Worm (Caenorhabditis elegans): ENCODE measurements around the gene clec-132.

Gene clec-132

ce11 chrII:3547282-3547681 lies 29.6 kb upstream of the clec-132 start (continued):
- TF ChIP-seq pros-1 (tag; optimal IDR thresholded peaks at IDR 0.05), result no peak
- TF ChIP-seq nfya-1 (tag; optimal IDR thresholded peaks at IDR 0.05), result peak; percentile 37
- no peak for TF ChIP-seq dmd-4 (tag; optimal IDR thresholded peaks at IDR 0.05; ENCODE audit: borderline replicate concordance)
- no peak for TF ChIP-seq gmeb-2 (tag; optimal IDR thresholded peaks at IDR 0.05)
- TF ChIP-seq hlh-15 (tag; optimal IDR thresholded peaks at IDR 0.05), result no peak
- TF ChIP-seq pha-4 (tag; optimal IDR thresholded peaks at IDR 0.05), result no peak
- no peak for TF ChIP-seq unc-55 (GFP tag; optimal IDR thresholded peaks at IDR 0.05)
- TF ChIP-seq ceh-48 (tag; optimal IDR thresholded peaks at IDR 0.05), result peak; percentile 39
- TF ChIP-seq dve-1 (tag; optimal IDR thresholded peaks at IDR 0.05), result no peak
- TF ChIP-seq hlh-13 (GFP tag; optimal IDR thresholded peaks at IDR 0.05), result no peak
- TF ChIP-seq pqm-1 (tag; optimal IDR thresholded peaks at IDR 0.05), result no peak
- no peak for TF ChIP-seq ztf-16 (tag; optimal IDR thresholded peaks at IDR 0.05)
- no peak for TF ChIP-seq T23F11.4 (GFP tag; optimal IDR thresholded peaks at IDR 0.05)
- no peak for TF ChIP-seq ama-1 (optimal IDR thresholded peaks at IDR 0.05)

- TF ChIP-seq fax-1 (tag; optimal IDR thresholded peaks at IDR 0.05), result no peak
- no peak for TF ChIP-seq K02D7.2 (tag; optimal IDR thresholded peaks at IDR 0.05)
- no peak for TF ChIP-seq pax-1 (tag; optimal IDR thresholded peaks at IDR 0.05)
- TF ChIP-seq sox-2 (GFP tag; IDR thresholded peaks at IDR 0.05), result no peak
- TF ChIP-seq zip-5 (tag; optimal IDR thresholded peaks at IDR 0.05), result no peak
- TF ChIP-seq unc-55 (GFP tag; optimal IDR thresholded peaks at IDR 0.05), result no peak
- no peak for TF ChIP-seq rnt-1 (tag; optimal IDR thresholded peaks at IDR 0.05)
- TF ChIP-seq pha-2 (tag; optimal IDR thresholded peaks at IDR 0.05), result no peak
- TF ChIP-seq pros-1 (tag; optimal IDR thresholded peaks at IDR 0.05), result no peak
- TF ChIP-seq ceh-45 (GFP tag; IDR thresholded peaks at IDR 0.05), result no peak
- TF ChIP-seq hlh-30 (tag; optimal IDR thresholded peaks at IDR 0.05; ENCODE audit: insufficient read depth), result no peak
- no peak for TF ChIP-seq unc-42 (tag; optimal IDR thresholded peaks at IDR 0.05)
- TF ChIP-seq ref-2 (tag; optimal IDR thresholded peaks at IDR 0.05), result no peak
- no peak for TF ChIP-seq C38D4.7 (GFP tag; optimal IDR thresholded peaks at IDR 0.05)
These were observed 26.5 kb upstream of the clec-132 start, which contains the start of gene W10G11.19 for ce11 chrII:3550352-3550751. W10G11.19 (plus strand) TSS chrII:3550652.

- TF ChIP-seq dve-1 (tag; optimal IDR thresholded peaks at IDR 0.05) (no peak), ceh-2 (tag; optimal IDR thresholded peaks at IDR 0.05) (peak; percentile 4), ceh-6 (GFP tag; optimal IDR thresholded peaks at IDR 0.05) (no peak), ceh-14 (tag; optimal IDR thresholded peaks at IDR 0.05) (peak; percentile 61), elt-2 (tag; optimal IDR thresholded peaks at IDR 0.05) (peak; percentile 32), sox-4 (tag; optimal IDR thresholded peaks at IDR 0.05) (no peak), sox-2 (GFP tag; IDR thresholded peaks at IDR 0.05) (no peak), rnt-1 (tag; optimal IDR thresholded peaks at IDR 0.05) (no peak), pax-1 (tag; optimal IDR thresholded peaks at IDR 0.05) (no peak), ttx-3 (tag; optimal IDR thresholded peaks at IDR 0.05) (peak; percentile 42), pat-9 (tag; optimal IDR thresholded peaks at IDR 0.05) (no peak), ceh-22 (tag; optimal IDR thresholded peaks at IDR 0.05) (no peak), ahr-1 (tag; optimal IDR thresholded peaks at IDR 0.05) (no peak), T23F11.4 (GFP tag; optimal IDR thresholded peaks at IDR 0.05) (no peak), ceh-24 (tag; optimal IDR thresholded peaks at IDR 0.05) (no peak), mec-3 (tag; optimal IDR thresholded peaks at IDR 0.05; ENCODE audit: borderline replicate concordance) (no peak), eyg-1 (tag; optimal IDR thresholded peaks at IDR 0.05) (no peak), unc-86 (tag; optimal IDR thresholded peaks at IDR 0.05) (no peak), unc-42 (tag; optimal IDR thresholded peaks at IDR 0.05) (peak; percentile 60), odd-2 (tag; optimal IDR thresholded peaks at IDR 0.05) (no peak), pros-1 (tag; optimal IDR thresholded peaks at IDR 0.05) (no peak), ceh-45 (GFP tag; IDR thresholded peaks at IDR 0.05) (no peak), sdc-2 (tag; optimal IDR thresholded peaks at IDR 0.05) (no peak), unc-3 (GFP tag; conservative IDR thresholded peaks at IDR 0.05) (no peak), unc-3 (tag; optimal IDR thresholded peaks at IDR 0.05) (no peak), ceh-18 (tag; optimal IDR thresholded peaks at IDR 0.05) (no peak), pag-3 (tag; optimal IDR thresholded peaks at IDR 0.05; ENCODE audit: borderline replicate concordance) (no peak), Y22D7AL.16 (tag; optimal IDR thresholded peaks at IDR 0.05) (no peak), fkh-10 (GFP tag; optimal IDR thresholded peaks at IDR 0.05) (no peak)
These were observed 23.4 kb upstream of the clec-132 start, which contains the start of gene dnc-3 for ce11 chrII:3553453-3553852. dnc-3 (plus strand) TSS chrII:3553724.

Measured in whole organism, late embryonic.